Worm (Caenorhabditis elegans) whole organism, late embryonic: ENCODE data around the gene cal-8.
A peak's percentile ranks its signal among the peaks of the same experiment; 100 is the strongest.

Source experiments
- C08G9.2 ChIP-seq: sonication (generic microtip); optimal IDR thresholded peaks from 2 replicates; lab custom pipeline; 2016; ENCODE audit warnings: mild to moderate bottlenecking, missing genetic modification characterization, moderate library complexity, missing compliant biosample characterization
- C38D4.7 ChIP-seq: fragments of 200-800 bp; sonication (Bioruptor generic); optimal IDR thresholded peaks from 2 replicates; lab custom pipeline; 2018; ENCODE audit warnings: mild to moderate bottlenecking, missing genetic modification characterization, moderate library complexity, missing compliant biosample characterization
- K02D7.2 ChIP-seq: sonication (generic microtip); optimal IDR thresholded peaks from 2 replicates; lab custom pipeline; 2017; ENCODE audit warnings: mild to moderate bottlenecking, missing genetic modification characterization, missing compliant biosample characterization
- T23F11.4 ChIP-seq: fragments of 200-800 bp; sonication (Bioruptor generic); optimal IDR thresholded peaks from 2 replicates; lab custom pipeline; 2018; ENCODE audit warnings: mild to moderate bottlenecking, missing genetic modification characterization, missing compliant biosample characterization
- ahr-1 ChIP-seq: sonication (generic microtip); optimal IDR thresholded peaks from 2 replicates; lab custom pipeline; 2016; ENCODE audit warnings: missing genetic modification characterization, missing compliant biosample characterization
- ceh-14 ChIP-seq: sonication (generic microtip); optimal IDR thresholded peaks from 2 replicates; lab custom pipeline; 2016; ENCODE audit warnings: missing genotype, missing genetic modification characterization, missing compliant biosample characterization
- ceh-22 ChIP-seq: sonication (generic microtip); optimal IDR thresholded peaks from 2 replicates; lab custom pipeline; 2017; ENCODE audit warnings: missing biosample characterization, missing genetic modification characterization
- ceh-30 ChIP-seq: fragments of 150-350 bp; optimal IDR thresholded peaks from 2 replicates; lab custom pipeline; 2014; ENCODE audit warnings: missing biosample characterization, missing genetic modification characterization
- ceh-31 ChIP-seq: sonication (generic microtip); optimal IDR thresholded peaks from 2 replicates; lab custom pipeline; 2016; ENCODE audit warnings: missing genetic modification characterization, missing compliant biosample characterization
- ceh-34 ChIP-seq: sonication (generic microtip); optimal IDR thresholded peaks from 2 replicates; lab custom pipeline; 2016; ENCODE audit warnings: mild to moderate bottlenecking, missing genetic modification characterization, missing compliant biosample characterization
- ceh-45 ChIP-seq: fragments of 200-800 bp; sonication (Bioruptor generic); IDR thresholded peaks from 2 replicates; pipeline ENCODE4 v1.3.6; 2022; ENCODE audit warnings: missing genetic modification reagents, missing genetic modification characterization, missing compliant biosample characterization
- ceh-9 ChIP-seq: sonication (generic microtip); optimal IDR thresholded peaks from 2 replicates; lab custom pipeline; 2016; ENCODE audit warnings: mild to moderate bottlenecking, missing genetic modification characterization, inconsistent platforms, missing compliant biosample characterization
- dmd-4 ChIP-seq: sonication (generic microtip); optimal IDR thresholded peaks from 2 replicates; lab custom pipeline; 2016; ENCODE audit warnings: borderline replicate concordance, missing genetic modification characterization, missing compliant biosample characterization
- elt-2 ChIP-seq: sonication (generic microtip); optimal IDR thresholded peaks from 2 replicates; lab custom pipeline; 2016; ENCODE audit warnings: missing genetic modification reagents, missing genetic modification characterization, missing compliant biosample characterization
- ets-4 ChIP-seq: sonication (generic microtip); optimal IDR thresholded peaks from 2 replicates; lab custom pipeline; 2016; ENCODE audit warnings: missing genetic modification characterization, missing compliant biosample characterization
- gmeb-2 ChIP-seq: sonication (generic microtip); optimal IDR thresholded peaks from 2 replicates; lab custom pipeline; 2016; ENCODE audit warnings: missing genetic modification characterization, inconsistent platforms, missing compliant biosample characterization
- lim-6 ChIP-seq: sonication (generic microtip); optimal IDR thresholded peaks from 2 replicates; lab custom pipeline; 2016; ENCODE audit warnings: missing genetic modification characterization, missing compliant biosample characterization
- mec-3 ChIP-seq: sonication (generic microtip); optimal IDR thresholded peaks from 2 replicates; lab custom pipeline; 2016; ENCODE audit warnings: borderline replicate concordance, missing genetic modification characterization, missing compliant biosample characterization
- nhr-232 ChIP-seq: sonication (generic microtip); optimal IDR thresholded peaks from 2 replicates; lab custom pipeline; 2016; ENCODE audit warnings: missing genetic modification characterization, missing compliant biosample characterization
- odd-2 ChIP-seq: sonication (generic microtip); optimal IDR thresholded peaks from 2 replicates; lab custom pipeline; 2017; ENCODE audit warnings: antibody characterized with exemption, mild to moderate bottlenecking, missing genetic modification characterization, missing compliant biosample characterization
- pqm-1 ChIP-seq: sonication (generic microtip); optimal IDR thresholded peaks from 2 replicates; lab custom pipeline; 2016; ENCODE audit warnings: missing genetic modification characterization, missing compliant biosample characterization
- pros-1 ChIP-seq: fragments of 150-350 bp; optimal IDR thresholded peaks from 2 replicates; lab custom pipeline; 2014; ENCODE audit warnings: missing biosample characterization, missing genetic modification reagents, missing genetic modification characterization
- sdc-2 ChIP-seq: sonication (generic microtip); optimal IDR thresholded peaks from 2 replicates; lab custom pipeline; 2016; ENCODE audit warnings: missing genotype, missing genetic modification characterization, missing compliant biosample characterization
- tbx-2 ChIP-seq: sonication (generic microtip); optimal IDR thresholded peaks from 2 replicates; lab custom pipeline; 2016; ENCODE audit warnings: missing genetic modification characterization, missing compliant biosample characterization
- tbx-7 ChIP-seq: sonication (generic microtip); optimal IDR thresholded peaks from 2 replicates; lab custom pipeline; 2016; ENCODE audit warnings: missing genotype, missing genetic modification characterization, missing compliant biosample characterization
- unc-3 ChIP-seq, 2 experiments: fragments of 200-800 bp in 1 of 2; sonication (Bioruptor generic) in 1 of 2; sonication (generic microtip) in 1 of 2; conservative IDR thresholded peaks in 1 of 2; optimal IDR thresholded peaks in 1 of 2; 2 replicates each; pipeline versions ENCODE4 v1.3.6 to Lab custom; 2016 to 2022; ENCODE audit warnings: missing compliant biosample characterization in 2 of 2, missing genetic modification characterization in 2 of 2, missing genetic modification reagents in 1 of 2
- unc-42 ChIP-seq: sonication (generic microtip); optimal IDR thresholded peaks from 2 replicates; lab custom pipeline; 2016; ENCODE audit warnings: missing genotype, missing genetic modification characterization, missing compliant biosample characterization
- zip-5 ChIP-seq: sonication (generic microtip); optimal IDR thresholded peaks from 2 replicates; lab custom pipeline; 2016; ENCODE audit warnings: missing genetic modification characterization, missing compliant biosample characterization

The cal-8 gene

DNA sequence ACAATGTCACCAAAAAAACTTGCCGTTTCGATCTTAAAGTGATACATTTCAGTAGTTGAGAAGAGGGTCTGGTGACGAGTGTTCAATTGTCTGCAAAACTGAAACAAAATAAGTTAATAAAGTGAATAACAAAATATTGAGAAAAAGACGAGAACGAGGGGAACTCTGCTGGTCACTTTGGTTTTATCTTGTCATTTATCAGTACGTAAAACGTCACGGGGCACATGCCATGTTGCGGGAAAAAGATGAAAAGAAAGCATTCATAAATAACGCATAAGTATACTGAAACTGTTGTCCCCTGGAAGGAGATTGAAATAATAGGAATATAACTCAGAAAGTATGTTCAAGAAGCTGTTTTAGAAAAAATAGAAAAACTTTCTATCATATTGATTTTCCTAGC, 33.0 kb upstream of the cal-8 start, which contains the start of gene sahd-1:
TSS of gene sahd-1 (minus strand) at position 100 of the 400 bp plus-strand sequence.
- no peak for TF ChIP-seq unc-3 (GFP tag; conservative IDR thresholded peaks at IDR 0.05; lab: Robert Waterston, UW)
- TF ChIP-seq unc-3 (tag; optimal IDR thresholded peaks at IDR 0.05; lab: Kevin White, UChicago), result no peak
- peak; percentile 56 for TF ChIP-seq elt-2 (tag; lab: Kevin White, UChicago)

- TF ChIP-seq ceh-9 (tag; lab: Kevin White, UChicago) (no peak), elt-2 (tag; lab: Kevin White, UChicago) (peak; percentile 81)
These were observed 30.7 kb upstream of the cal-8 start for ce11 chrII:5512473-5513097.

DNA sequence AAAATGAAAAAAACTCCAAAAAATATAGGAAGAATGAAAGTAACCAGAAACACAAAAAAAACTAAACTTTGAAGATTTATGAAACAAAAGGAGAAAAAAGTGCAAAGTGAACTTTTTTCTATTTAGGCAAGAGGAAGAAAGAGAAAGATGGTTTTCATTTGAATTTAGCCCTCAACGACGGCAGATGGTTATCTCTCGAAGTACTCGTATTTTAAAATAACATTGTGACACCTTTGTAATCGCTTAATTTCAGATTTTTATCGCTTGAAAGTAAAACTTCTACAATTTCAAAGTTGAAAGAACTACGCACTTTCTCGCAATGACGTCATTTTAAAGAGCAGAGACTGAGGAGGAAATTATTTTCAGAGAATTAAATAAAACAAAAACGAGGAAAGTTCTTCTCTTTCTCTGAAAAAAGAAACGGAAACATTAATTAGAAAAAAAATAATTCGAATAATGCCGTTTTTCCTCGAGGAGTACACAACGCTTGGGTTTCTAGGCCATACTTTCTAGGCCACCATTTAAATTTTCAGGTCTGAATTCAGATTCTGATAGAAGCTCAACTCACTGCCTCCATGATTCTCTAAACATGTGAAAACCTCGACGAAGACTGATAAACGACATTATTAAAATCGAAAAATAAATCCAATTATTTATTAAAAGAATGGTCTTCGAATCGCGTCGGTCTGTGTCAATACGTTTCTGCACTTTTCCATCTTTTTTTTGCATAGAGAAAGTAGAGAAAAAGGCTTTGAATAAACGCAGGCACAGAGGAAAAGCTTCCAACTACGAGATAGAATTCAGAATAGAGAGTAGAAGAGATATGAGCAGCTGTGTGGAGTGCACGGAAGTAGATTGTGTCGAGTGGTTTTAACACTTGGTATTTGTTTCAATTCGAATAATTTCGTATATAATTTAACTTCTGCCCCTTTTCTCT, 29.8 kb upstream of the cal-8 start:
- TF ChIP-seq ets-4 (tag; lab: Kevin White, UChicago), result peak; percentile 44
- peak; percentile 35 for TF ChIP-seq tbx-7
- TF ChIP-seq tbx-2, result peak; percentile 33
- TF ChIP-seq ceh-9 (tag; lab: Kevin White, UChicago), result no peak
- peak; percentile 13 for TF ChIP-seq C08G9.2 (tag; lab: Kevin White, UChicago)
- TF ChIP-seq pros-1, result no peak
- no peak for TF ChIP-seq ahr-1 (tag; lab: Kevin White, UChicago)
- TF ChIP-seq sdc-2 (tag; lab: Kevin White, UChicago), result no peak
- no peak for TF ChIP-seq pqm-1 (tag; lab: Kevin White, UChicago)
- no peak for TF ChIP-seq gmeb-2 (tag; lab: Kevin White, UChicago)
- TF ChIP-seq ceh-14, result peak; percentile 53
- no peak for TF ChIP-seq mec-3 (tag; lab: Kevin White, UChicago)
- TF ChIP-seq zip-5 (tag; lab: Kevin White, UChicago), result no peak
- peak; percentile 65 for TF ChIP-seq ceh-31 (tag; lab: Kevin White, UChicago)
- no peak for TF ChIP-seq ceh-34
- no peak for TF ChIP-seq lim-6 (tag; lab: Kevin White, UChicago)
- no peak for TF ChIP-seq ceh-30
- TF ChIP-seq ceh-45 (GFP tag; lab: Robert Waterston, UW), result no peak
- TF ChIP-seq unc-42, result peak; percentile 60
- TF ChIP-seq C38D4.7, result no peak
- no peak for TF ChIP-seq T23F11.4
- TF ChIP-seq dmd-4 (tag; lab: Kevin White, UChicago), result no peak

DNA sequence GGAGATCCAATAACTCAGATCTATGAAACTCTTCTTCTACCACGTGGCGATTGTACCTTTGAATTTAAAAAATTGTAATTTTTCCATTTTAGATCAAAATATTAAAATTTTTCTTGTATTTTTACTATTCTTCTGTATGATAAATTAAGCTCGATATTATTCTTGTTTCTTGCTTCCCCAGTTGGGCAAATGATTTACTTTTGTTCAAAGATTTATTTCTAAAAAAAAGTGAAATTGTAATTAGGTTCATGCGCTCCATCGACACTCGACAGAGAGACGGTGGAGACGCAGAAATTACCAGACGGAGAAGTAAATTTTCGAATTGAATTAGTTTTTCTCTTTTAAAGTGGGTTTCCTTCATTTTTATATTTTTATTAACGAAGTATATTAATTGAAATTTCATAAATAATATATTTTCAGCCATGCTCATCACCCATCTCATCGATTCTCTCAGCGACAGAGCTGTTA, 24.0 kb upstream of the cal-8 start, which contains the start of gene npp-24:
TSS of gene npp-24 (plus strand) at position 51 of the 468 bp plus-strand sequence.
- TF ChIP-seq ahr-1 (tag; lab: Kevin White, UChicago) (no peak), nhr-232 (no peak), elt-2 (tag; lab: Kevin White, UChicago) (peak; percentile 6)
- TF ChIP-seq, all 69 proteins: peak for 1

DNA sequence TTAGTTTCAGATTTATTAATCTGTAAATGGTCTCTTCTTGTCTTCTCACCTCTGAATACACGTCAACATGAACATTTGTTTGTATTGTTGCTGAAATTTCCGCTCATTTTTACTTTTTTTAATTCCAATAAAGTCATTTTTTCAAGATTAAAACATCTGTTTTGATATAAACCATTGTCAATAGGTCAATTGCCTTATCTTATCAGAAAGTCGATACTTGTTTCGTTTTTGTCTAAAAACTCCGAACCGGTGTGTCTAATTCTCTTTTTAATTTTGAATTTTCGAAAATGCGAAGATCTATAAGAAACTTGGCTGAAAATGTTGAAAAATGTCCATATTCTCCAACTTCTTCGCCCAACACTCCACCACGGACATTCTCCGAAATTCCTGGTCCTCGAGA, 21.9 kb upstream of the cal-8 start, which contains the start of gene cyp-44A1:
TSS of gene cyp-44A1 (plus strand) at position 285 of the 400 bp plus-strand sequence.
- no peak for TF ChIP-seq K02D7.2
- TF ChIP-seq elt-2 (tag; lab: Kevin White, UChicago), result peak; percentile 74
- no peak for TF ChIP-seq odd-2 (tag; lab: Kevin White, UChicago)
- TF ChIP-seq ceh-22 (tag; lab: Kevin White, UChicago), result no peak
